Fruit fly (Drosophila melanogaster) whole organism, embryonic: ENCODE results near the gene gro.

ENCODE experiments used
- Hr78 ChIP-seq, 2 experiments: fragments of 200-800 bp in 1 of 2; fragments of >200 bp in 1 of 2; sonication (Bioruptor generic) in 1 of 2; optimal IDR thresholded peaks; 2 replicates each; lab custom pipeline; 2017 to 2019; ENCODE audit warnings: missing biosample characterization in 2 of 2, missing genetic modification characterization in 2 of 2, mild to moderate bottlenecking in 1 of 2, moderate library complexity in 1 of 2
- NC2α ChIP-seq: fragments of 200-800 bp; sonication (Bioruptor generic); optimal IDR thresholded peaks from 2 replicates; lab custom pipeline; 2016; ENCODE audit warnings: missing biosample characterization, missing genetic modification characterization
- cad ChIP-seq: fragments of >200 bp; optimal IDR thresholded peaks from 2 replicates; lab custom pipeline; 2017; ENCODE audit warnings: missing biosample characterization, missing genetic modification characterization
- ems ChIP-seq: fragments of 200-800 bp; sonication (Bioruptor generic); optimal IDR thresholded peaks from 3 replicates; lab custom pipeline; 2016; ENCODE audit warnings: missing biosample characterization, missing genetic modification characterization
- pita ChIP-seq: fragments of 200-800 bp; sonication (Bioruptor generic); optimal IDR thresholded peaks from 2 replicates; lab custom pipeline; 2017; ENCODE audit warnings: missing biosample characterization, mild to moderate bottlenecking, missing genetic modification characterization
- tx ChIP-seq: fragments of 200-800 bp; sonication (Bioruptor generic); optimal IDR thresholded peaks from 2 replicates; lab custom pipeline; 2016; ENCODE audit warnings: missing biosample characterization, missing genetic modification characterization
- z ChIP-seq: fragments of 200-800 bp; sonication (Bioruptor generic); IDR thresholded peaks from 3 replicates; pipeline ENCODE4 v1.3.6; 2022; ENCODE audit warnings: missing biosample characterization, missing genetic modification characterization

- no peak for TF ChIP-seq z (GFP tag; lab: Robert Waterston, UW)
- no peak for TF ChIP-seq NC2α (GFP tag; lab: Kevin White, UChicago)
- TF ChIP-seq ems (GFP tag; lab: Kevin White, UChicago): peak; percentile 1
- TF ChIP-seq pita (GFP tag; lab: Kevin White, UChicago): no peak
- no peak for TF ChIP-seq Hr78 (GFP tag; optimal IDR thresholded peaks at IDR 0.05; lab: Kevin White, UChicago)
- TF ChIP-seq tx (GFP tag; lab: Kevin White, UChicago): peak; percentile 28
- no peak for TF ChIP-seq cad (GFP tag; lab: Kevin White, UChicago)
Measured at dm6 chr3R:26052150-26052908, 10.8 kb downstream of the gro start, which contains the start of the genes Exo84 and Vps2.
